ENCODE assay signal across 2 worm cellular contexts in the genomic region with DNA sequence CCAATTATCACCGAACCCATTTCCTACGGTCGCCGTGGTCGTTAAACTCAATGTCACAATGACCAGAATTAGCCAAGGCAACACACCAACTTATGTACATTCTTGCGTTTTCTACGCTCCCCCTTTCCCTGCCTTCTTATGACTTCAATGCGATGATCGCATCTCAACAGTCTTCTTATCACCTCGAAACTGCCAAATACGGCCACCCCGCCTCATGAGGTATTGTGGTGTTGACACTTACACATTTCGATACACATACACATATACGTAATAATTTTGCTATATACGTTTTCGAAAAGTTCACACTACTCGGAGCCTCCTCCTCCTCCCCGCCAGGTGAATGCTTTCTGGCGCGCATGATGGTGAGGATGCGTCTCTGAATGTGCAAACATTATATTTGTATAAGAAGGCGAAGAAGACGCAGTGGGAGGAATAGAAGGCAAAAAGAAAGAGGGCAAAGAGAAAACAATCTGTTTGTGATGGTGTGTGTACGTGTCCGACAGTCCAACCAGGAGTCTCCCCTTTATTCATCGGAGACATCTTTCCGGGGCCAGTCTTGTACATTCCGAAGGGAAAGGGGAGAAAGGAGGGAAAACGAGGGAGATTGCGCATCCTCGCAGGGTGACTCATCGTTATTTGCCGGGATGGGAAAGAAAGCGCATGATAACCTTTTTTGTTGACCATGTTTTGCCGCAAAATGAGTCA.
TF ChIP-seq lines count a peak whose summit lies in the region.

No protein-coding gene starts in this region.

TF ChIP-seq in whole organism, L1 larva, 84 proteins besides CTCF, POLR2A, EP300 and RAD21 (continued from another document):
- TF ChIP-seq unc-86 (tag; optimal IDR thresholded peaks at IDR 0.05; lab: Kevin White, UChicago) = no peak
- TF ChIP-seq tbx-2 (tag; optimal IDR thresholded peaks at IDR 0.05; lab: Kevin White, UChicago) = no peak
- peak; percentile 32 for TF ChIP-seq fos-1 (tag; optimal IDR thresholded peaks at IDR 0.05; lab: Kevin White, UChicago)
- no peak for TF ChIP-seq dpl-1 (GFP tag; optimal IDR thresholded peaks at IDR 0.05; lab: Kevin White, UChicago)
- TF ChIP-seq mep-1 (tag; optimal IDR thresholded peaks at IDR 0.05; lab: Kevin White, UChicago) = peak; percentile 46
- TF ChIP-seq rnt-1 (tag; optimal IDR thresholded peaks at IDR 0.05; lab: Kevin White, UChicago) = no peak
- no peak for TF ChIP-seq pax-3 (tag; optimal IDR thresholded peaks at IDR 0.05; lab: Kevin White, UChicago)
- no peak for TF ChIP-seq hlh-4 (tag; optimal IDR thresholded peaks at IDR 0.05; lab: Kevin White, UChicago)
- 0 out of 2 replicates have a peak, but pooled peaks have one; percentile 5 for TF ChIP-seq nhr-19 (GFP tag; conservative IDR thresholded peaks at IDR 0.05; lab: Robert Waterston, UW)
- TF ChIP-seq ceh-8 (GFP tag; optimal IDR thresholded peaks at IDR 0.05; lab: Kevin White, UChicago) = no peak
- no peak for TF ChIP-seq nhr-76 (tag; optimal IDR thresholded peaks at IDR 0.05; lab: Kevin White, UChicago)
- TF ChIP-seq mab-9 (GFP tag; IDR thresholded peaks at IDR 0.05; lab: Robert Waterston, UW) = no peak
- TF ChIP-seq C34B4.2 (tag; optimal IDR thresholded peaks at IDR 0.05; lab: Kevin White, UChicago) = no peak
- no peak for TF ChIP-seq ceh-88 (GFP tag; IDR thresholded peaks at IDR 0.05; lab: Robert Waterston, UW)
- TF ChIP-seq lsy-2 (tag; optimal IDR thresholded peaks at IDR 0.05; lab: Kevin White, UChicago) = no peak
- TF ChIP-seq mdl-1 (tag; optimal IDR thresholded peaks at IDR 0.05; lab: Kevin White, UChicago) = no peak
- TF ChIP-seq nhr-84 (tag; optimal IDR thresholded peaks at IDR 0.05; lab: Kevin White, UChicago) = no peak
- TF ChIP-seq C04F5.9 (tag; optimal IDR thresholded peaks at IDR 0.05; lab: Kevin White, UChicago) = no peak
- peak in 1 of 2 experiments; percentile 60 for TF ChIP-seq lin-35 (GFP tag; optimal IDR thresholded peaks at IDR 0.05; lab: Kevin White, UChicago)
- no peak for TF ChIP-seq egl-27 (tag; optimal IDR thresholded peaks at IDR 0.05; lab: Kevin White, UChicago)
- TF ChIP-seq blmp-1 (tag; optimal IDR thresholded peaks at IDR 0.05; lab: Kevin White, UChicago) = peak; percentile 99
- no peak for TF ChIP-seq efl-3 (GFP tag; optimal IDR thresholded peaks at IDR 0.05; lab: Kevin White, UChicago)
- TF ChIP-seq lin-14 (GFP tag; optimal IDR thresholded peaks at IDR 0.05; lab: Kevin White, UChicago) = peak; percentile 34
- no peak for TF ChIP-seq fkh-10 (GFP tag; optimal IDR thresholded peaks at IDR 0.05; lab: Kevin White, UChicago)
- no peak for TF ChIP-seq efl-1 (optimal IDR thresholded peaks at IDR 0.05; lab: Kevin White, UChicago)
- TF ChIP-seq efl-1 (GFP tag; optimal IDR thresholded peaks at IDR 0.05 in 1 of 2; lab: Kevin White, UChicago) = no peak
- no peak for TF ChIP-seq sup-37 (GFP tag; optimal IDR thresholded peaks at IDR 0.05; lab: Kevin White, UChicago)
- no peak for TF ChIP-seq Y116A8C.19 (tag; optimal IDR thresholded peaks at IDR 0.05; lab: Kevin White, UChicago; ENCODE audit: borderline replicate concordance)
- TF ChIP-seq nhr-28 (tag; optimal IDR thresholded peaks at IDR 0.05; lab: Kevin White, UChicago) = no peak
- TF ChIP-seq skn-1 (tag; optimal IDR thresholded peaks at IDR 0.05; lab: Kevin White, UChicago) = peak; percentile 8
- no peak for TF ChIP-seq dsc-1 (tag; optimal IDR thresholded peaks at IDR 0.05; lab: Kevin White, UChicago)
- TF ChIP-seq snu-23 (GFP tag; optimal IDR thresholded peaks at IDR 0.05; lab: Kevin White, UChicago) = peak; percentile 11
- TF ChIP-seq fkh-8 (tag; optimal IDR thresholded peaks at IDR 0.05; lab: Kevin White, UChicago) = no peak
- TF ChIP-seq mef-2 (tag; optimal IDR thresholded peaks at IDR 0.05; lab: Kevin White, UChicago) = no peak
- TF ChIP-seq aly-2 (tag; optimal IDR thresholded peaks at IDR 0.05; lab: Kevin White, UChicago) = no peak
- no peak for TF ChIP-seq nhr-77 (tag; optimal IDR thresholded peaks at IDR 0.05; lab: Kevin White, UChicago)
- no peak for TF ChIP-seq fkh-4 (tag; optimal IDR thresholded peaks at IDR 0.05; lab: Kevin White, UChicago; ENCODE audit: borderline replicate concordance)
- peak in 2 of 6 experiments; percentile 12 to 36 for TF ChIP-seq elt-3 (tag; optimal IDR thresholded peaks at IDR 0.05; lab: Kevin White, UChicago)
- TF ChIP-seq snpc-4 (tag; optimal IDR thresholded peaks at IDR 0.05; lab: Kevin White, UChicago) = no peak
- TF ChIP-seq unc-98 (GFP tag; IDR thresholded peaks at IDR 0.05; lab: Robert Waterston, UW) = no peak
- TF ChIP-seq vab-15 (tag; optimal IDR thresholded peaks at IDR 0.05; lab: Kevin White, UChicago) = no peak
- no peak for TF ChIP-seq unc-30 (tag; optimal IDR thresholded peaks at IDR 0.05; lab: Kevin White, UChicago)
- no peak for TF ChIP-seq nhr-47 (tag; optimal IDR thresholded peaks at IDR 0.05; lab: Kevin White, UChicago)
- TF ChIP-seq ztf-4 (tag; optimal IDR thresholded peaks at IDR 0.05; lab: Kevin White, UChicago) = no peak
- TF ChIP-seq nhr-20 (tag; optimal IDR thresholded peaks at IDR 0.05; lab: Kevin White, UChicago) = peak; percentile 36
- TF ChIP-seq zip-4 (GFP tag; optimal IDR thresholded peaks at IDR 0.05; lab: Kevin White, UChicago) = no peak
- peak; percentile 40 for TF ChIP-seq C16A3.4 (tag; optimal IDR thresholded peaks at IDR 0.05; lab: Kevin White, UChicago)
- peak; percentile 82 for TF ChIP-seq nhr-85 (tag; lab: Kevin White, UChicago)
- TF ChIP-seq irx-1 (tag; optimal IDR thresholded peaks at IDR 0.05; lab: Kevin White, UChicago) = no peak
- peak; percentile 11 for TF ChIP-seq nhr-90 (tag; optimal IDR thresholded peaks at IDR 0.05; lab: Kevin White, UChicago; ENCODE audit: poor library complexity)
- no peak for TF ChIP-seq zag-1 (tag; optimal IDR thresholded peaks at IDR 0.05; lab: Kevin White, UChicago)

TF ChIP-seq in whole organism, L3 larva, 47 proteins besides CTCF, POLR2A, EP300 and RAD21 (continued from another document):
- TF ChIP-seq snpc-4 (tag; optimal IDR thresholded peaks at IDR 0.05; lab: Kevin White, UChicago) = no peak
- TF ChIP-seq ceh-16 (tag; optimal IDR thresholded peaks at IDR 0.05; lab: Kevin White, UChicago) = no peak
- TF ChIP-seq pqm-1 (tag; optimal IDR thresholded peaks at IDR 0.05; lab: Kevin White, UChicago) = peak; percentile 70
- TF ChIP-seq nfya-1 (tag; optimal IDR thresholded peaks at IDR 0.05; lab: Kevin White, UChicago; ENCODE audit: insufficient read depth) = no peak
- peak; percentile 27 for TF ChIP-seq nhr-23 (tag; optimal IDR thresholded peaks at IDR 0.05; lab: Kevin White, UChicago)
- no peak for TF ChIP-seq nhr-237 (tag; optimal IDR thresholded peaks at IDR 0.05; lab: Kevin White, UChicago)
- peak; percentile 75 for TF ChIP-seq elt-2 (tag; optimal IDR thresholded peaks at IDR 0.05; lab: Kevin White, UChicago)
- no peak for TF ChIP-seq ZK546.5 (tag; optimal IDR thresholded peaks at IDR 0.05; lab: Kevin White, UChicago)
- no peak for TF ChIP-seq egl-5 (tag; optimal IDR thresholded peaks at IDR 0.05; lab: Kevin White, UChicago)
- no peak for TF ChIP-seq nhr-12 (tag; optimal IDR thresholded peaks at IDR 0.05; lab: Kevin White, UChicago)
- TF ChIP-seq elt-1 (tag; optimal IDR thresholded peaks at IDR 0.05; lab: Kevin White, UChicago) = no peak
- TF ChIP-seq lin-39 (tag; optimal IDR thresholded peaks at IDR 0.05; lab: Kevin White, UChicago) = no peak
- TF ChIP-seq nhr-76 (tag; optimal IDR thresholded peaks at IDR 0.05; lab: Kevin White, UChicago) = no peak
- no peak for TF ChIP-seq nhr-43 (tag; optimal IDR thresholded peaks at IDR 0.05; lab: Kevin White, UChicago; ENCODE audit: poor library complexity, severe bottlenecking)
- TF ChIP-seq pha-4 (tag; optimal IDR thresholded peaks at IDR 0.05; lab: Kevin White, UChicago) = peak; percentile 64
- no peak for TF ChIP-seq tbx-2 (tag; optimal IDR thresholded peaks at IDR 0.05; lab: Kevin White, UChicago)
- TF ChIP-seq R02D3.7 (tag; optimal IDR thresholded peaks at IDR 0.05; lab: Kevin White, UChicago) = no peak
- TF ChIP-seq ztf-11 (tag; optimal IDR thresholded peaks at IDR 0.05; lab: Kevin White, UChicago) = no peak
- no peak for TF ChIP-seq hmg-11 (tag; optimal IDR thresholded peaks at IDR 0.05; lab: Kevin White, UChicago)
- no peak for TF ChIP-seq daf-12 (tag; optimal IDR thresholded peaks at IDR 0.05; lab: Kevin White, UChicago)
- no peak for TF ChIP-seq fkh-10 (GFP tag; optimal IDR thresholded peaks at IDR 0.05; lab: Kevin White, UChicago)
- TF ChIP-seq ztf-4 (tag; optimal IDR thresholded peaks at IDR 0.05; lab: Kevin White, UChicago) = no peak
- peak; percentile 37 for TF ChIP-seq nhr-25 (tag; optimal IDR thresholded peaks at IDR 0.05; lab: Kevin White, UChicago)
- no peak for TF ChIP-seq nhr-11 (tag; optimal IDR thresholded peaks at IDR 0.05; lab: Kevin White, UChicago)
- TF ChIP-seq ama-1 (optimal IDR thresholded peaks at IDR 0.05; lab: Kevin White, UChicago) = no peak
- no peak for TF ChIP-seq ceh-28 (tag; optimal IDR thresholded peaks at IDR 0.05; lab: Kevin White, UChicago)
- TF ChIP-seq mml-1 (tag; optimal IDR thresholded peaks at IDR 0.05; lab: Kevin White, UChicago) = no peak
